Worm (Caenorhabditis elegans) whole organism, L1 larva: ENCODE results near the gene C50F4.9.

Source experiments
- ama-1 ChIP-seq: fragments of 150-350 bp; optimal IDR thresholded peaks from 2 replicates; lab custom pipeline; 2014
- efl-1 ChIP-seq, 4 experiments: fragments of 150-350 bp; optimal IDR thresholded peaks in 3 of 4; peaks in 1 of 4; 1 replicate in 1 of 4; 2 replicates in 3 of 4; lab custom pipeline; 2014; ENCODE audit warnings: missing biosample characterization in 2 of 4, missing genetic modification characterization in 2 of 4, missing genetic modification reagents in 2 of 4
- lin-15B ChIP-seq: fragments of 150-350 bp; sonication (generic microtip); optimal IDR thresholded peaks from 3 replicates; lab custom pipeline; 2014; ENCODE audit warnings: missing biosample characterization, missing genetic modification characterization
- mep-1 ChIP-seq: fragments of 150-350 bp; optimal IDR thresholded peaks from 2 replicates; lab custom pipeline; 2014; ENCODE audit warnings: missing biosample characterization, missing genetic modification characterization
- nhr-12 ChIP-seq: sonication (generic microtip); optimal IDR thresholded peaks from 2 replicates; lab custom pipeline; 2017; ENCODE audit warnings: missing biosample characterization, missing genetic modification characterization
- pqm-1 ChIP-seq: sonication (generic microtip); optimal IDR thresholded peaks from 3 replicates; lab custom pipeline; 2017; ENCODE audit warnings: missing biosample characterization, missing genetic modification characterization
- skn-1 ChIP-seq: fragments of 150-350 bp; optimal IDR thresholded peaks from 2 replicates; lab custom pipeline; 2014; ENCODE audit warnings: missing biosample characterization, missing genetic modification characterization
- snpc-4 ChIP-seq: fragments of 150-350 bp; optimal IDR thresholded peaks from 2 replicates; lab custom pipeline; 2014; ENCODE audit warnings: missing biosample characterization, missing genetic modification characterization
- unc-62 ChIP-seq: fragments of 150-350 bp; optimal IDR thresholded peaks from 2 replicates; lab custom pipeline; 2014; ENCODE audit warnings: missing biosample characterization, missing genetic modification reagents, missing genetic modification characterization
- zag-1 ChIP-seq: fragments of 150-350 bp; optimal IDR thresholded peaks from 2 replicates; lab custom pipeline; 2014; ENCODE audit warnings: missing biosample characterization, missing genetic modification characterization
- ztf-11 ChIP-seq, 2 experiments: sonication (generic microtip); optimal IDR thresholded peaks; 2 replicates each; lab custom pipeline; 2016 to 2017; ENCODE audit warnings: missing genetic modification characterization in 2 of 2, missing biosample characterization in 1 of 2, missing compliant biosample characterization in 1 of 2

ce11 chrV:9485508-9485907, 38.5 kb downstream of the C50F4.9 start:
- TF ChIP-seq zag-1 (tag; lab: Kevin White, UChicago) = no peak
- TF ChIP-seq skn-1 (tag; lab: Kevin White, UChicago) = no peak
- no peak for TF ChIP-seq unc-62 (GFP tag; lab: Kevin White, UChicago)
- TF ChIP-seq mep-1 (tag; lab: Kevin White, UChicago) = no peak
- TF ChIP-seq ztf-11 (tag; optimal IDR thresholded peaks at IDR 0.05; lab: Kevin White, UChicago) = no peak
- TF ChIP-seq pqm-1 (tag; lab: Kevin White, UChicago) = no peak
- TF ChIP-seq lin-15B (tag; lab: Kevin White, UChicago) = no peak
- TF ChIP-seq efl-1 (optimal IDR thresholded peaks at IDR 0.05; lab: Kevin White, UChicago) = no peak
- TF ChIP-seq efl-1 (GFP tag; optimal IDR thresholded peaks at IDR 0.05 in 1 of 2; lab: Kevin White, UChicago) = peak in 1 of 2 experiments; percentile 69
- no peak for TF ChIP-seq ama-1 (lab: Kevin White, UChicago)
- no peak for TF ChIP-seq snpc-4 (tag; lab: Kevin White, UChicago)
- TF ChIP-seq nhr-12 (tag; lab: Kevin White, UChicago) = no peak
